Fruit fly (Drosophila melanogaster): Measurements from ENCODE around the gene CG7607.
A peak's percentile ranks its signal among the peaks of the same experiment; 100 is the strongest.

The CG7607 gene

dm6 chr3L:11197291-11198021, 2.0 kb upstream of the CG7607 start, which contains the start of gene GlcAT-P:
Gene GlcAT-P (minus strand): TSS chr3L:11197536.
- TF ChIP-seq bab1 (GFP tag; optimal IDR thresholded peaks at IDR 0.05) = peak; percentile 54
- TF ChIP-seq Clk (GFP tag; optimal IDR thresholded peaks at IDR 0.05) = peak; percentile 11
- peak; percentile 19 for TF ChIP-seq kay (GFP tag; ENCODE audit: borderline replicate concordance)
- TF ChIP-seq CG12768 (GFP tag; optimal IDR thresholded peaks at IDR 0.05) = no peak
- peak; percentile 27 for TF ChIP-seq CG5204 (GFP tag; optimal IDR thresholded peaks at IDR 0.05)
- TF ChIP-seq cnc (optimal IDR thresholded peaks at IDR 0.05) = no peak
- no peak for TF ChIP-seq cic (GFP tag; optimal IDR thresholded peaks at IDR 0.05)
- no peak for TF ChIP-seq Mnt (GFP tag; optimal IDR thresholded peaks at IDR 0.05)
- TF ChIP-seq Crg-1 (GFP tag; optimal IDR thresholded peaks at IDR 0.05) = no peak
- TF ChIP-seq CG33017 (tag; optimal IDR thresholded peaks at IDR 0.05) = peak; percentile 83
- TF ChIP-seq tj (GFP tag; optimal IDR thresholded peaks at IDR 0.05) = no peak
- peak; percentile 79 for TF ChIP-seq CG14711 (tag; optimal IDR thresholded peaks at IDR 0.05)
- peak; percentile 71 for TF ChIP-seq CG11617 (GFP tag; optimal IDR thresholded peaks at IDR 0.05)
- no peak for TF ChIP-seq CG1620 (GFP tag; optimal IDR thresholded peaks at IDR 0.05)
- peak; percentile 78 for TF ChIP-seq CG7045 (GFP tag; optimal IDR thresholded peaks at IDR 0.05)
- TF ChIP-seq Hr96 (GFP tag; optimal IDR thresholded peaks at IDR 0.05) = no peak
- peak; percentile 59 for TF ChIP-seq pad (GFP tag; optimal IDR thresholded peaks at IDR 0.05)
- no peak for TF ChIP-seq toe (GFP tag; optimal IDR thresholded peaks at IDR 0.05)
- TF ChIP-seq ovo (GFP tag; optimal IDR thresholded peaks at IDR 0.05) = no peak
- peak; percentile 81 for TF ChIP-seq CG7101 (tag; optimal IDR thresholded peaks at IDR 0.05)

DNA sequence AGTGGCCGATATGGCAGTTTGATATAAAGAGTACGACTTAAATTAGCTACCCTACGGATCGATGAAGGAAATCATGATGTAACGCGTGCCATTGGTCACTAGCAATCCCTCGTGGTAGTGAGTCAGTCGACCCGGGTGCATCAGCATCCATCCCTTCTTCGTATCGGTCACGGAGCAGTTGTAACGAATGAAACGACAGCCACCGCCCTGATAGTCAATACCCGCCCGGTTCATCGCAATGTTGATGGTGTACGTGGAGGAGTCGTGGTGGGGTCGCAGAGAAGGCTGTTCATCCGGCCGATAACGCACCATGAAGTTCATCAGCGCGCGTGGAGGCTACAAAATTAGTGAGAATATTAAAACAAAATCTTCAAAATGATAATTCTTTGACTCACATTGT, 1.0 kb upstream of the CG7607 start:
- TF ChIP-seq CG7045 (GFP tag; optimal IDR thresholded peaks at IDR 0.05) = no peak
- TF ChIP-seq Crg-1 (GFP tag; optimal IDR thresholded peaks at IDR 0.05) = no peak
- no peak for TF ChIP-seq Hr96 (GFP tag; optimal IDR thresholded peaks at IDR 0.05)
- TF ChIP-seq CG11617 (GFP tag; optimal IDR thresholded peaks at IDR 0.05) = no peak
- no peak for TF ChIP-seq toe (GFP tag; optimal IDR thresholded peaks at IDR 0.05)
- TF ChIP-seq CG12768 (GFP tag; optimal IDR thresholded peaks at IDR 0.05) = no peak
- TF ChIP-seq pad (GFP tag; optimal IDR thresholded peaks at IDR 0.05) = no peak
- TF ChIP-seq CG1620 (GFP tag; optimal IDR thresholded peaks at IDR 0.05) = no peak
- TF ChIP-seq CG33017 (tag; optimal IDR thresholded peaks at IDR 0.05) = no peak
- TF ChIP-seq cic (GFP tag; optimal IDR thresholded peaks at IDR 0.05) = no peak
- no peak for TF ChIP-seq ovo (GFP tag; optimal IDR thresholded peaks at IDR 0.05)
- TF ChIP-seq CG7101 (tag; optimal IDR thresholded peaks at IDR 0.05) = no peak
- no peak for TF ChIP-seq kay (GFP tag; ENCODE audit: borderline replicate concordance)
- no peak for TF ChIP-seq Clk (GFP tag; optimal IDR thresholded peaks at IDR 0.05)
- TF ChIP-seq cnc (optimal IDR thresholded peaks at IDR 0.05) = no peak
- no peak for TF ChIP-seq CG5204 (GFP tag; optimal IDR thresholded peaks at IDR 0.05)
- no peak for TF ChIP-seq tj (GFP tag; optimal IDR thresholded peaks at IDR 0.05)
- no peak for TF ChIP-seq bab1 (GFP tag; optimal IDR thresholded peaks at IDR 0.05)
- TF ChIP-seq Mnt (GFP tag; optimal IDR thresholded peaks at IDR 0.05) = no peak
- no peak for TF ChIP-seq CG14711 (tag; optimal IDR thresholded peaks at IDR 0.05)

DNA sequence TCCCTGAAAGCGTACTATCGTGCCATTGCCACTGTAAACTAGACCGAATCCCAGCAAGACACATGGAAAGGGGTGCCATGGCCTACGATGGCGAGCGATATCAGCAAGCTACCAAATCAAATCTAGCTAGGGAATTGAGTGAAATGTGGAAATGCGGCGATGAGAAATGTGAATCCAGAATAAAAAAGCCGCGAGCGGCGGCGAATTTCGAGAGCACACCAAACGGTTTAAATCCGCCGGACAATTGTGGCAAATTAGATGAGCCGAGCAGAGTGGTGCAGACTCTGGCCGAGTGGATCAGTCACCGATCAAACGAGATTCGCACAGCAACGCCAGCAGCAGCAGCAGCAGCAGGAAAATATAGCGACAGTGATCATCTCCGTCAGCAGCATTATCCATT, 1.6 kb downstream of the CG7607 start, which contains the start of gene nkt:
Gene nkt (plus strand): TSS at position 301 of the 400 bp plus-strand sequence.
- TF ChIP-seq tj (GFP tag; optimal IDR thresholded peaks at IDR 0.05) = no peak
- TF ChIP-seq toe (GFP tag; optimal IDR thresholded peaks at IDR 0.05) = no peak

dm6 chr3L:11203820-11204449, 4.5 kb downstream of the CG7607 start:
- TF ChIP-seq CG1620 (GFP tag; optimal IDR thresholded peaks at IDR 0.05) = no peak
- TF ChIP-seq tj (GFP tag; optimal IDR thresholded peaks at IDR 0.05) = peak; percentile 96

- TF ChIP-seq Crg-1 (GFP tag; optimal IDR thresholded peaks at IDR 0.05) (no peak), bab1 (GFP tag; optimal IDR thresholded peaks at IDR 0.05) (no peak), kay (GFP tag; ENCODE audit: borderline replicate concordance) (peak; percentile 29), CG7101 (tag; optimal IDR thresholded peaks at IDR 0.05) (peak; percentile 6)
Measured at dm6 chr3L:11204852-11205251, 5.4 kb downstream of the CG7607 start.

DNA sequence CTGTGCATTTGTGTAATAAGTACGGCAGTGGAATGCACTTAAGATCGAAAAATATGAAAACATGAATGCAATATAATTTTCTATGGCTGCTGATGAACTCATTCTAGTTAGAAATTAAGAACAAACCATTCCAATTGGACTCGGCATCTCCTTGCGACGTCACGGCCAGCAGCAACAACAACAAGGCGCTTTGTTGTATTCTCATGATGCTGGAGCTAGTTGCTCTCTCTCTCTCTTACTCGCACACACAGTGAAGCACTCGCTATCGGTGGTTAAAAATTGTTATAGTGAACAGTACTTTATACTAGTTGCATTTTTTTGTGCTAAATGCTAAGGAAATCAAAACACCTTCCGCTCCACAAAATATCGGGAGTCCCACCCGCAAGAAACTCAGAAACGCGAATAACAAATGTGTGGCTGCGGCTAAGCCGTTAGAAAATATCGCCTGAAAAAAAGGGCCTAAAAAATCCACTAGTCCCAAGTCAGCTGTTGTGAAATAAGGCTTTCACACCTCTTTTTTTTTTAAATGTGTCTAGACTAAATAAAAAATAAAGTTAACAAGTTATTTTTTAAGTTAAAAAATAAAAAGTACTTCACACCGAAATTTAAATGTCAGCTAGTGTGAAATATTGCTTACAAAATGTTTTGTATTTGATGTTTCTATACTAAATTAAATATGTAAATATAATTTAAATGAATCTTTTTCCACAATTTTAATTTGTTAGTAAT, 6.4 kb downstream of the CG7607 start, which contains the start of gene Plod:
Gene Plod (minus strand): TSS at position 409 of the 729 bp plus-strand sequence.
- TF ChIP-seq Mnt (GFP tag; optimal IDR thresholded peaks at IDR 0.05) (peak; percentile 55), cic (GFP tag; optimal IDR thresholded peaks at IDR 0.05) (no peak), toe (GFP tag; optimal IDR thresholded peaks at IDR 0.05) (no peak), bab1 (GFP tag; optimal IDR thresholded peaks at IDR 0.05) (no peak), ovo (GFP tag; optimal IDR thresholded peaks at IDR 0.05) (peak; percentile 58), CG7045 (GFP tag; optimal IDR thresholded peaks at IDR 0.05) (no peak), CG1620 (GFP tag; optimal IDR thresholded peaks at IDR 0.05) (no peak), CG11617 (GFP tag; optimal IDR thresholded peaks at IDR 0.05) (peak; percentile 30), cnc (optimal IDR thresholded peaks at IDR 0.05) (no peak), Hr96 (GFP tag; optimal IDR thresholded peaks at IDR 0.05) (no peak), CG12768 (GFP tag; optimal IDR thresholded peaks at IDR 0.05) (no peak), Clk (GFP tag; optimal IDR thresholded peaks at IDR 0.05) (no peak), pad (GFP tag; optimal IDR thresholded peaks at IDR 0.05) (no peak), CG5204 (GFP tag; optimal IDR thresholded peaks at IDR 0.05) (no peak), CG7101 (tag; optimal IDR thresholded peaks at IDR 0.05) (peak; percentile 49), tj (GFP tag; optimal IDR thresholded peaks at IDR 0.05) (peak; percentile 38), CG14711 (tag; optimal IDR thresholded peaks at IDR 0.05) (no peak), Crg-1 (GFP tag; optimal IDR thresholded peaks at IDR 0.05) (no peak), kay (GFP tag; ENCODE audit: borderline replicate concordance) (no peak), CG33017 (tag; optimal IDR thresholded peaks at IDR 0.05) (no peak)

Measured in whole organism, adult.